Fruit fly (Drosophila melanogaster) whole organism, prepupa: ENCODE measurements around the gene sip3.

ENCODE experiments used
- CG11902 ChIP-seq: fragments of 200-800 bp; sonication (Bioruptor generic); optimal IDR thresholded peaks from 3 replicates; lab custom pipeline; 2016; ENCODE audit warnings: missing biosample characterization, missing genetic modification characterization
- CG15336 ChIP-seq: fragments of 200-800 bp; sonication (Bioruptor generic); IDR thresholded peaks from 2 replicates; pipeline ENCODE4 v1.3.6; 2022; ENCODE audit warnings: missing biosample characterization, missing genetic modification characterization
- CG31627 ChIP-seq: fragments of 200-800 bp; sonication (Bioruptor generic); optimal IDR thresholded peaks from 3 replicates; lab custom pipeline; 2016; ENCODE audit warnings: missing biosample characterization, missing genetic modification characterization
- CG6163 ChIP-seq: fragments of 200-800 bp; sonication (Bioruptor generic); IDR thresholded peaks from 3 replicates; pipeline ENCODE4 v1.3.6; 2022; ENCODE audit warnings: missing biosample characterization, missing genetic modification characterization
- Eip78C ChIP-seq: fragments of 200-800 bp; sonication (Bioruptor generic); peaks from one replicate; lab custom pipeline; 2016; ENCODE audit warnings: missing biosample characterization, missing genetic modification characterization
- Smox ChIP-seq: fragments of 200-800 bp; sonication (Bioruptor generic); optimal IDR thresholded peaks from 3 replicates; lab custom pipeline; 2016; ENCODE audit warnings: missing biosample characterization, missing genetic modification characterization
- achi ChIP-seq: fragments of 200-800 bp; sonication (Bioruptor generic); optimal IDR thresholded peaks from 3 replicates; lab custom pipeline; 2016; ENCODE audit warnings: missing biosample characterization, missing genetic modification characterization
- esn ChIP-seq: fragments of 200-800 bp; sonication (Bioruptor generic); optimal IDR thresholded peaks from 2 replicates; lab custom pipeline; 2016; ENCODE audit warnings: missing biosample characterization, mild to moderate bottlenecking, missing genetic modification characterization, moderate library complexity
- fd59A ChIP-seq: fragments of 200-800 bp; sonication (Bioruptor generic); optimal IDR thresholded peaks from 2 replicates; lab custom pipeline; 2017; ENCODE audit warnings: missing biosample characterization, mild to moderate bottlenecking, missing genetic modification characterization, missing genetic modification reagents
- fkh ChIP-seq: fragments of 200-800 bp; sonication (Bioruptor generic); optimal IDR thresholded peaks from 3 replicates; lab custom pipeline; 2017; ENCODE audit warnings: missing biosample characterization, mild to moderate bottlenecking, missing genetic modification characterization, moderate library complexity
- pdm3 ChIP-seq: fragments of 200-800 bp; sonication (Bioruptor generic); optimal IDR thresholded peaks from 3 replicates; lab custom pipeline; 2016; ENCODE audit warnings: missing biosample characterization, missing genetic modification characterization

DNA sequence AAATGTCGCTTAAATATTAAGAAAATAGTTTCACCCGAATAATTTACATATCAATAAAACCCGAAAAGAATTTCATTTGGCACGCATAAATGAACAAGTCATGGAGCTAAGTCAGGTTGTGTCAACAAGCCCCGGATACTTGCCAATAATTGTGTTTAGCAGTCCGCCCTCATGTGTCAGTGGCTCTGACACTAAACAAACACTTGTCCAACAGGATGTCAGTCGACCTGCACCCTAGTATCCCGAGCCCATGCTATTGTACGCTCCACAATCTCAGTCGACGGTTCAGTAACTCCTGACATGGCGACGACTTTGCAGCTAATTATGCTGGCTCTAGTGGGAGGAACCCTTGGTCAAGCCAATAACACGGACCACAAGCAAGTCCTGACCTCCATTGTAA, 28.6 kb downstream of the sip3 start, which contains the start of gene Ir100a:
- TF ChIP-seq Smox (GFP tag; lab: Kevin White, UChicago): no peak
- no peak for TF ChIP-seq fkh (GFP tag; lab: Kevin White, UChicago)
- no peak for TF ChIP-seq CG6163 (GFP tag; lab: Robert Waterston, UW)
- no peak for TF ChIP-seq CG31627 (GFP tag; lab: Kevin White, UChicago)
- no peak for TF ChIP-seq pdm3 (GFP tag; lab: Kevin White, UChicago)
- no peak for TF ChIP-seq CG11902
- no peak for TF ChIP-seq achi (GFP tag; lab: Kevin White, UChicago)
- no peak for TF ChIP-seq fd59A (GFP tag; lab: Kevin White, UChicago)
- TF ChIP-seq esn (GFP tag; lab: Kevin White, UChicago): no peak
- no peak for TF ChIP-seq CG15336 (GFP tag; lab: Robert Waterston, UW)
- no peak for TF ChIP-seq Eip78C
